Worm (Caenorhabditis elegans) whole organism, early embryonic: ENCODE results near the gene sdhb-1.

ENCODE experiments used
- B0310.2 ChIP-seq: sonication (generic microtip); optimal IDR thresholded peaks from 2 replicates; lab custom pipeline; 2016; ENCODE audit warnings: mild to moderate bottlenecking, missing genetic modification characterization, missing compliant biosample characterization
- F13C5.2 ChIP-seq: sonication (generic microtip); optimal IDR thresholded peaks from 2 replicates; lab custom pipeline; 2017; ENCODE audit warnings: mild to moderate bottlenecking, missing genetic modification characterization, inconsistent platforms, missing compliant biosample characterization
- aly-1 ChIP-seq: sonication (generic microtip); optimal IDR thresholded peaks from 2 replicates; lab custom pipeline; 2016; ENCODE audit warnings: missing genetic modification characterization, missing compliant biosample characterization
- ama-1 ChIP-seq: fragments of 150-350 bp; optimal IDR thresholded peaks from 2 replicates; lab custom pipeline; 2014
- ceh-13 ChIP-seq: fragments of 200-800 bp; sonication (Bioruptor generic); optimal IDR thresholded peaks from 2 replicates; lab custom pipeline; 2018; ENCODE audit warnings: mild to moderate bottlenecking, missing genetic modification characterization, missing compliant biosample characterization
- ceh-36 ChIP-seq: sonication (generic microtip); optimal IDR thresholded peaks from 2 replicates; lab custom pipeline; 2016; ENCODE audit warnings: missing genetic modification characterization, inconsistent platforms, missing compliant biosample characterization
- ets-7 ChIP-seq: sonication (generic microtip); optimal IDR thresholded peaks from 2 replicates; lab custom pipeline; 2016; ENCODE audit warnings: missing genotype, missing genetic modification characterization, missing compliant biosample characterization
- flt-1 ChIP-seq: fragments of 200-800 bp; sonication (Bioruptor generic); IDR thresholded peaks from 2 replicates; pipeline ENCODE4 v1.3.6; 2022; ENCODE audit warnings: missing genetic modification characterization, missing compliant biosample characterization
- hmbx-1 ChIP-seq: sonication (generic microtip); optimal IDR thresholded peaks from 2 replicates; lab custom pipeline; 2016; ENCODE audit warnings: mild to moderate bottlenecking, missing genetic modification characterization, missing compliant biosample characterization
- hmg-4 ChIP-seq: fragments of 200-800 bp; sonication (Bioruptor generic); optimal IDR thresholded peaks from 2 replicates; lab custom pipeline; 2018; ENCODE audit warnings: mild to moderate bottlenecking, missing genetic modification characterization, missing compliant biosample characterization
- hnd-1 ChIP-seq: sonication (generic microtip); optimal IDR thresholded peaks from 2 replicates; lab custom pipeline; 2016; ENCODE audit warnings: missing genetic modification characterization, missing compliant biosample characterization
- pes-1 ChIP-seq: fragments of 200-800 bp; sonication (Bioruptor generic); IDR thresholded peaks from 2 replicates; pipeline ENCODE4 v1.3.6; 2022; ENCODE audit warnings: missing genetic modification reagents, missing genetic modification characterization, missing compliant biosample characterization
- scrt-1 ChIP-seq: fragments of 200-800 bp; sonication (Bioruptor generic); IDR thresholded peaks from 2 replicates; pipeline ENCODE4 v1.3.6; 2022; ENCODE audit warnings: missing genetic modification characterization, missing compliant biosample characterization
- sea-1 ChIP-seq: fragments of 200-800 bp; sonication (Bioruptor generic); conservative IDR thresholded peaks from 2 replicates; pipeline ENCODE4 v1.3.6; 2022; ENCODE audit warnings: missing genetic modification characterization, missing compliant biosample characterization
- tbx-11 ChIP-seq: fragments of 200-800 bp; sonication (Bioruptor generic); IDR thresholded peaks from 2 replicates; pipeline ENCODE4 v1.3.6; 2022; ENCODE audit warnings: missing genetic modification characterization, missing compliant biosample characterization
- tbx-37 ChIP-seq: fragments of 200-800 bp; sonication (Bioruptor generic); conservative IDR thresholded peaks from 2 replicates; pipeline ENCODE4 v1.3.6; 2022; ENCODE audit warnings: missing genetic modification reagents, missing genetic modification characterization, missing compliant biosample characterization
- tra-4 ChIP-seq: sonication (generic microtip); optimal IDR thresholded peaks from 2 replicates; lab custom pipeline; 2017; ENCODE audit warnings: missing genetic modification characterization, missing compliant biosample characterization

The sdhb-1 gene

DNA sequence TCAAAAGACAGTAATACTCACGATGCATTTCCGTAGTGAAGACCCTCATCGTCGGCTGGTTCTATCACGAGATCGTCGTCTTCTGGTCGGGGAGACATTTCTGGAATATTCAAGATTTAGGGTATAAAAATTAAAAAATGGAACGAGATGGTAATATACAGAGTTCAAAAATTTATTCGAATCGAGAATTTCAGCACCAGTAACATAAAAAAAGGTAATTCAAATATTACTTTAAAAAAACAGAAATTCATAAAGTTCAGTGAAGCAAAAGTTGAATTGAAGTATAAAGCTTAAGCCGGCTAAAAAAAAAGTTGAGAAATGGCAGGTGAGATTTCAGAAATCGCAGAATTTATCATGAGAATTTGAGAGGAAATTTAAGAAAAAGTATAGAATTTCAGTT is 42.3 kb downstream of the sdhb-1 start, which contains the start of gene cam-1:
Gene cam-1 (minus strand): TSS at position 101 of the 400 bp plus-strand sequence.
- TF ChIP-seq F13C5.2 (no peak), pes-1 (GFP tag; lab: Robert Waterston, UW) (no peak), aly-1 (tag; lab: Kevin White, UChicago) (no peak), tbx-11 (no peak), ceh-13 (GFP tag; lab: Kevin White, UChicago) (no peak), flt-1 (GFP tag; lab: Robert Waterston, UW) (no peak), hmbx-1 (tag; lab: Kevin White, UChicago) (no peak), ets-7 (tag; lab: Kevin White, UChicago) (no peak)

- TF ChIP-seq ceh-13 (GFP tag; lab: Kevin White, UChicago) (no peak), hmbx-1 (tag; lab: Kevin White, UChicago) (no peak), tra-4 (tag; lab: Kevin White, UChicago) (no peak), tbx-37 (GFP tag; lab: Robert Waterston, UW) (no peak), pes-1 (GFP tag; lab: Robert Waterston, UW) (no peak; the same call in 1 of the 2 replicates), tbx-11 (no peak), ceh-36 (tag; lab: Kevin White, UChicago) (no peak), scrt-1 (GFP tag; lab: Robert Waterston, UW) (no peak), sea-1 (GFP tag; lab: Robert Waterston, UW) (peak; percentile 53; the same call in 1 of the 2 replicates), B0310.2 (peak; percentile 14), hmg-4 (GFP tag; lab: Kevin White, UChicago) (peak; percentile 74), F13C5.2 (peak; percentile 80), ama-1 (lab: Kevin White, UChicago) (no peak), aly-1 (tag; lab: Kevin White, UChicago) (no peak), ets-7 (tag; lab: Kevin White, UChicago) (peak; percentile 48), flt-1 (GFP tag; lab: Robert Waterston, UW) (peak; percentile 26; the same call in 1 of the 2 replicates), hnd-1 (tag; lab: Kevin White, UChicago) (no peak)
Observed at ce11 chrII:9308614-9309046, 43.9 kb downstream of the sdhb-1 start.

DNA sequence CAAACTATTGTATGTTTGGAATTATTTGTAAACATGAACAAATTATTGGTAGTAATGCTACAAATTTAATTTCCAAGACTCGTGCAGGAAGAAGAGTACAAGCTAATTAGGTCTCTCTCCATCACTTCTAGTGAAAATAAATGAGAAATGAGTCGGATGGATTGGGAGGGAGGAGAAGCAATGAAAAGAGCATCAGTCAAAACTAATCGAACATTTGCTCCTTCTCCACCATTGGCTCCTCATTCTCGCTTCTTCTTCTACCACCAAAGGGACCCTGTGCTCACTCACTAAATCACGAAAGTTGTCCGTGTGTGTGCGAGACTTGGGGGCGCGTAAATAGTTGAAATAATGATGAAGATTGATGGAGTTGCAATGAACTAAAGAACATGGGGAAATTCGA is 45.7 kb downstream of the sdhb-1 start:
- TF ChIP-seq F13C5.2 = no peak
- TF ChIP-seq hmbx-1 (tag; lab: Kevin White, UChicago) = no peak
- no peak for TF ChIP-seq B0310.2
- TF ChIP-seq flt-1 (GFP tag; lab: Robert Waterston, UW) = no peak
- TF ChIP-seq ama-1 (lab: Kevin White, UChicago) = no peak
- no peak for TF ChIP-seq aly-1 (tag; lab: Kevin White, UChicago)
- no peak for TF ChIP-seq ceh-13 (GFP tag; lab: Kevin White, UChicago)
- no peak for TF ChIP-seq tbx-37 (GFP tag; lab: Robert Waterston, UW)
- no peak for TF ChIP-seq tbx-11

DNA sequence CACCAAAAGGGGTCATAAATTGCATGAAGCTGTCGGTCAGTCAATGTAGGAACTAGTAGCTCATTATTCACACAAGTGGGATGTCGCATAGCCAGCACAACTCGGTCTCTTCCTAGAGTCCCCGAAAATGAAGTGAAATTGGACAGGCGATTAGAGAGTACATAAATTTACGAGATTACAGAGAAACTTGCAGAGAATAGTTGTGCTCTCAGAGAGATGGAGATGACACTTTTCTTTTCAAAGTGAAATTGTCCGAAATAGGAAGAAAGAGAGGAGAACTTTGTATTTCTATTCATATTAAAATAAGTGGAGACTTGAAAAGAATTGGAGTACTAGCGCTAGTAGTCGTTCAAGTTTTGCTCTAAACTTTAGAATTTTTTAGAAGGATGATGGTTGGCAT is 47.0 kb downstream of the sdhb-1 start:
- TF ChIP-seq F13C5.2 (no peak), hmg-4 (GFP tag; lab: Kevin White, UChicago) (no peak), tbx-11 (no peak), hmbx-1 (tag; lab: Kevin White, UChicago) (no peak), pes-1 (GFP tag; lab: Robert Waterston, UW) (no peak), tbx-37 (GFP tag; lab: Robert Waterston, UW) (no peak), ama-1 (lab: Kevin White, UChicago) (no peak), hnd-1 (tag; lab: Kevin White, UChicago) (no peak), ceh-13 (GFP tag; lab: Kevin White, UChicago) (no peak), ets-7 (tag; lab: Kevin White, UChicago) (no peak), scrt-1 (GFP tag; lab: Robert Waterston, UW) (no peak), aly-1 (tag; lab: Kevin White, UChicago) (no peak), ceh-36 (tag; lab: Kevin White, UChicago) (no peak), B0310.2 (no peak), tra-4 (tag; lab: Kevin White, UChicago) (no peak)

- no peak for TF ChIP-seq ets-7 (tag; lab: Kevin White, UChicago)
- no peak for TF ChIP-seq aly-1 (tag; lab: Kevin White, UChicago)
- no peak for TF ChIP-seq hmbx-1 (tag; lab: Kevin White, UChicago)
- no peak for TF ChIP-seq flt-1 (GFP tag; lab: Robert Waterston, UW)
- no peak for TF ChIP-seq ama-1 (lab: Kevin White, UChicago)
Observed at ce11 chrII:9304849-9305248, 47.7 kb downstream of the sdhb-1 start.

DNA sequence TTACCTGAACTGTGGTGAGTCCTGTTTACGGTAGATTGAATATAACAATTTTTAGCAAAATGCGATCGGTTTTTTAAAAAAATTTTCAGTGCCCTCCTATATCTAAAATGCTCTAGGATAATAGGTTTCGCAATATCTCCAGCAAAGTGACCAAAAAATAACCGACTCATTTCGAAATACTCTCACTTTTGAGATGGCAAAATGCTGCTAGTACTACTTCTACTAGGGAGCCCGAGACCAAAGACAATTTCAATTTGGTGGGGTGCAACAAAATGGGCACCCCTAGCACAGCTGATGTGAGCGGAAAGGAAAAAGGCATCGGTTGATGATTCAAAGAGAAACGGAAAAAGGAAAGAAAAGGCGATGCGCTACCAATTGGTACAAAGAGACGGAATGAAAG is 49.0 kb downstream of the sdhb-1 start:
- no peak for TF ChIP-seq hmbx-1 (tag; lab: Kevin White, UChicago)
- no peak for TF ChIP-seq tra-4 (tag; lab: Kevin White, UChicago)
- TF ChIP-seq scrt-1 (GFP tag; lab: Robert Waterston, UW) = no peak
- no peak for TF ChIP-seq tbx-37 (GFP tag; lab: Robert Waterston, UW)
- no peak for TF ChIP-seq B0310.2
- no peak for TF ChIP-seq aly-1 (tag; lab: Kevin White, UChicago)

DNA sequence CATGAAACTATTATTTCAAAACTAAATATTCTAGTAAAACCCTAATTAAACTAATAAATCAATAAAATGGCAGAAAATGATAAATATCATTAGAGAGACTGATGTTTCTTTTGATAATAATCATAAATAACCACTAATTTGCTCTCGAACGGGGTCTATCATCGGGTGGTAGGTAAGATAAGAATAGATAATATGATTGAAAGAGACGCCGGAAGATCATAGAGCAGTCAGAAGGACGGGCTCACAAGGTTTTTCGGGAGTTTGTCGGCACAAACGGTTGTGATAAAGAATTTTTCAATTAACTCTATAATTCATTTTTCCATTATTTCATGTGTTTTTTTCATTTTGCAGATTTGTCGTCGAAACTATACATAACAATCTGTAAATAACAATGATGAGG is 51.5 kb downstream of the sdhb-1 start:
- TF ChIP-seq ceh-36 (tag; lab: Kevin White, UChicago) (no peak), hmbx-1 (tag; lab: Kevin White, UChicago) (peak; percentile 6)
